Fruit fly (Drosophila melanogaster) whole organism, embryonic: ENCODE results near the gene CG33203.
A peak's percentile ranks its signal among the peaks of the same experiment; 100 is the strongest.

Source experiments
- Adf1 ChIP-seq: fragments of 200-800 bp; sonication (Bioruptor generic); IDR thresholded peaks from 2 replicates; pipeline ENCODE4 v1.3.6; 2022; ENCODE audit warnings: missing biosample characterization, missing genetic modification characterization
- Blimp-1 ChIP-seq: fragments of 200-800 bp; sonication (Bioruptor generic); optimal IDR thresholded peaks from 3 replicates; lab custom pipeline; 2018; ENCODE audit warnings: missing biosample characterization, missing genetic modification characterization, mild to moderate bottlenecking, moderate library complexity, missing genetic modification reagents
- CG10979 ChIP-seq: fragments of 200-800 bp; sonication (Bioruptor generic); optimal IDR thresholded peaks from 2 replicates; lab custom pipeline; 2018; ENCODE audit warnings: missing biosample characterization, mild to moderate bottlenecking, missing genetic modification characterization, moderate library complexity
- CG13296 ChIP-seq: fragments of 200-800 bp; sonication (Bioruptor generic); optimal IDR thresholded peaks from 3 replicates; lab custom pipeline; 2018; ENCODE audit warnings: missing biosample characterization, mild to moderate bottlenecking, missing genetic modification characterization
- CG13424 ChIP-seq: fragments of 200-800 bp; sonication (Bioruptor generic); optimal IDR thresholded peaks from 2 replicates; lab custom pipeline; 2019; ENCODE audit warnings: missing biosample characterization, mild to moderate bottlenecking, missing genetic modification characterization, moderate library complexity
- CG16813 ChIP-seq: fragments of 200-800 bp; sonication (Bioruptor generic); IDR thresholded peaks from 3 replicates; pipeline ENCODE4 v1.3.6; 2022; ENCODE audit warnings: missing biosample characterization, missing genetic modification characterization; ENCODE audit not compliant: partially characterized antibody
- CG17361 ChIP-seq: fragments of 200-800 bp; sonication (Bioruptor generic); IDR thresholded peaks from 3 replicates; pipeline ENCODE4 v1.3.6; 2022; ENCODE audit warnings: missing biosample characterization, missing genetic modification characterization
- CG17802 ChIP-seq: fragments of 200-800 bp; sonication (Bioruptor generic); optimal IDR thresholded peaks from 2 replicates; lab custom pipeline; 2018; ENCODE audit warnings: missing biosample characterization, mild to moderate bottlenecking, missing genetic modification characterization, moderate library complexity
- CG17912 ChIP-seq: fragments of 200-800 bp; sonication (Bioruptor generic); optimal IDR thresholded peaks from 2 replicates; lab custom pipeline; 2018; ENCODE audit warnings: missing biosample characterization, mild to moderate bottlenecking, missing genetic modification characterization
- CG18764 ChIP-seq: fragments of 200-800 bp; sonication (Bioruptor generic); optimal IDR thresholded peaks from 3 replicates; lab custom pipeline; 2016; ENCODE audit warnings: missing biosample characterization, missing genetic modification characterization
- CG2678 ChIP-seq: fragments of 200-800 bp; sonication (Bioruptor generic); optimal IDR thresholded peaks from 3 replicates; lab custom pipeline; 2019; ENCODE audit warnings: missing biosample characterization, mild to moderate bottlenecking, missing genetic modification characterization, moderate library complexity
- CG31365 ChIP-seq: fragments of 200-800 bp; sonication (Bioruptor generic); optimal IDR thresholded peaks from 2 replicates; lab custom pipeline; 2018; ENCODE audit warnings: missing biosample characterization, mild to moderate bottlenecking, missing genetic modification characterization
- CG34376 ChIP-seq: fragments of 200-800 bp; sonication (Bioruptor generic); optimal IDR thresholded peaks from 2 replicates; lab custom pipeline; 2018; ENCODE audit warnings: missing biosample characterization, mild to moderate bottlenecking, missing genetic modification characterization
- CG6765 ChIP-seq: fragments of 200-800 bp; sonication (Bioruptor generic); optimal IDR thresholded peaks from 3 replicates; lab custom pipeline; 2017; ENCODE audit warnings: missing biosample characterization, mild to moderate bottlenecking, missing genetic modification characterization
- CG6813 ChIP-seq: fragments of 200-800 bp; sonication (Bioruptor generic); optimal IDR thresholded peaks from 2 replicates; lab custom pipeline; 2017; ENCODE audit warnings: missing biosample characterization, missing genetic modification characterization, mild to moderate bottlenecking, moderate library complexity, missing genetic modification reagents
- CG7372 ChIP-seq: fragments of 200-800 bp; sonication (Bioruptor generic); IDR thresholded peaks from 2 replicates; pipeline ENCODE4 v1.3.6; 2022; ENCODE audit warnings: missing biosample characterization, missing genetic modification characterization
- CG7987 ChIP-seq: fragments of 200-800 bp; sonication (Bioruptor generic); optimal IDR thresholded peaks from 2 replicates; lab custom pipeline; 2018; ENCODE audit warnings: missing biosample characterization, mild to moderate bottlenecking, missing genetic modification characterization, moderate library complexity
- CG8359 ChIP-seq: fragments of 200-800 bp; sonication (Bioruptor generic); optimal IDR thresholded peaks from 2 replicates; lab custom pipeline; 2017; ENCODE audit warnings: missing biosample characterization, mild to moderate bottlenecking, missing genetic modification characterization, borderline replicate concordance
- CG8924 ChIP-seq: fragments of 200-800 bp; optimal IDR thresholded peaks from 3 replicates; lab custom pipeline; 2019; ENCODE audit warnings: missing biosample characterization, mild to moderate bottlenecking, missing genetic modification characterization, moderate library complexity
- CG9437 ChIP-seq: fragments of 200-800 bp; sonication (Bioruptor generic); optimal IDR thresholded peaks from 2 replicates; lab custom pipeline; 2018; ENCODE audit warnings: missing biosample characterization, mild to moderate bottlenecking, missing genetic modification characterization
- CG9609 ChIP-seq: fragments of 200-800 bp; sonication (Bioruptor generic); optimal IDR thresholded peaks from 3 replicates; lab custom pipeline; 2016; ENCODE audit warnings: missing biosample characterization, missing genetic modification characterization
- CG9817 ChIP-seq: fragments of 200-800 bp; sonication (Bioruptor generic); optimal IDR thresholded peaks from 2 replicates; lab custom pipeline; 2018; ENCODE audit warnings: missing biosample characterization, mild to moderate bottlenecking, missing genetic modification characterization, moderate library complexity
- Chrac-16 ChIP-seq: fragments of 200-800 bp; sonication (Bioruptor generic); optimal IDR thresholded peaks from 3 replicates; lab custom pipeline; 2016; ENCODE audit warnings: missing biosample characterization, missing genetic modification characterization
- Dref ChIP-seq: fragments of 200-800 bp; sonication (Bioruptor generic); IDR thresholded peaks from 2 replicates; pipeline ENCODE4 v1.3.6; 2022; ENCODE audit warnings: missing biosample characterization, missing genetic modification characterization
- Gug ChIP-seq: fragments of 200-800 bp; sonication (Bioruptor generic); IDR thresholded peaks from 4 replicates; pipeline ENCODE4 v1.3.6; 2022; ENCODE audit warnings: missing biosample characterization, missing genetic modification characterization
- Hr78 ChIP-seq, 2 experiments: fragments of 200-800 bp in 1 of 2; fragments of >200 bp in 1 of 2; sonication (Bioruptor generic) in 1 of 2; optimal IDR thresholded peaks; 2 replicates each; lab custom pipeline; 2017 to 2019; ENCODE audit warnings: missing biosample characterization in 2 of 2, missing genetic modification characterization in 2 of 2, mild to moderate bottlenecking in 1 of 2, moderate library complexity in 1 of 2
- Max ChIP-seq: fragments of 200-800 bp; sonication (Bioruptor generic); optimal IDR thresholded peaks from 2 replicates; lab custom pipeline; 2016; ENCODE audit warnings: missing biosample characterization, mild to moderate bottlenecking, missing genetic modification characterization
- NfI ChIP-seq: fragments of 200-800 bp; sonication (Bioruptor generic); optimal IDR thresholded peaks from 3 replicates; lab custom pipeline; 2018; ENCODE audit warnings: missing biosample characterization, mild to moderate bottlenecking, missing genetic modification characterization, moderate library complexity
- Oli ChIP-seq: fragments of 200-800 bp; sonication (Bioruptor generic); optimal IDR thresholded peaks from 2 replicates; lab custom pipeline; 2018; ENCODE audit warnings: missing biosample characterization, mild to moderate bottlenecking, missing genetic modification characterization, moderate library complexity
- Sox102F ChIP-seq: fragments of 200-800 bp; sonication (Bioruptor generic); optimal IDR thresholded peaks from 2 replicates; lab custom pipeline; 2018; ENCODE audit warnings: missing biosample characterization, mild to moderate bottlenecking, missing genetic modification characterization, moderate library complexity
- Tbp ChIP-seq: fragments of >200 bp; optimal IDR thresholded peaks from 2 replicates; lab custom pipeline; 2018; ENCODE audit warnings: missing biosample characterization, missing genetic modification characterization
- Vsx1 ChIP-seq: fragments of 200-800 bp; sonication (Bioruptor generic); optimal IDR thresholded peaks from 2 replicates; lab custom pipeline; 2017; ENCODE audit warnings: missing biosample characterization, mild to moderate bottlenecking, missing genetic modification characterization, missing genetic modification reagents
- ac ChIP-seq: fragments of 200-800 bp; sonication (Bioruptor generic); optimal IDR thresholded peaks from 3 replicates; lab custom pipeline; 2017; ENCODE audit warnings: missing biosample characterization, mild to moderate bottlenecking, missing genetic modification characterization
- ase ChIP-seq: fragments of 200-800 bp; sonication (Bioruptor generic); IDR thresholded peaks from 3 replicates; pipeline ENCODE4 v1.3.6; 2022; ENCODE audit warnings: missing biosample characterization, missing genetic modification characterization
- crp ChIP-seq, 2 experiments: fragments of 200-800 bp; sonication (Bioruptor generic); optimal IDR thresholded peaks; 2 replicates in 1 of 2; 3 replicates in 1 of 2; lab custom pipeline; 2017; ENCODE audit warnings: missing biosample characterization in 2 of 2, missing genetic modification characterization in 2 of 2, mild to moderate bottlenecking in 1 of 2, moderate library complexity in 1 of 2
- da ChIP-seq: fragments of 200-800 bp; sonication (Bioruptor generic); optimal IDR thresholded peaks from 2 replicates; lab custom pipeline; 2016; ENCODE audit warnings: missing biosample characterization, missing genetic modification characterization
- dimm ChIP-seq: fragments of 200-800 bp; sonication (Bioruptor generic); IDR thresholded peaks from 2 replicates; pipeline ENCODE4 v1.3.6; 2022; ENCODE audit warnings: missing biosample characterization, missing genetic modification characterization
- eyg ChIP-seq: fragments of 200-800 bp; sonication (Bioruptor generic); optimal IDR thresholded peaks from 3 replicates; lab custom pipeline; 2016; ENCODE audit warnings: missing biosample characterization, missing genetic modification characterization
- fu2 ChIP-seq: fragments of 200-800 bp; sonication (Bioruptor generic); optimal IDR thresholded peaks from 2 replicates; lab custom pipeline; 2016; ENCODE audit warnings: missing biosample characterization, missing genetic modification characterization
- gcm ChIP-seq: fragments of 200-800 bp; sonication (Bioruptor generic); optimal IDR thresholded peaks from 2 replicates; lab custom pipeline; 2019; ENCODE audit warnings: missing biosample characterization, mild to moderate bottlenecking, missing genetic modification characterization, moderate library complexity
- gro ChIP-seq: fragments of 200-800 bp; sonication (Bioruptor generic); optimal IDR thresholded peaks from 2 replicates; lab custom pipeline; 2016; ENCODE audit warnings: missing biosample characterization, missing genetic modification characterization
- p53 ChIP-seq: fragments of 200-800 bp; sonication (Bioruptor generic); optimal IDR thresholded peaks from 2 replicates; lab custom pipeline; 2016; ENCODE audit warnings: missing biosample characterization, missing genetic modification characterization
- row ChIP-seq: fragments of 200-800 bp; sonication (Bioruptor generic); IDR thresholded peaks from 3 replicates; pipeline ENCODE4 v1.3.6; 2022; ENCODE audit warnings: missing biosample characterization, missing genetic modification characterization
- shn ChIP-seq: fragments of 200-800 bp; sonication (Bioruptor generic); optimal IDR thresholded peaks from 3 replicates; lab custom pipeline; 2016; ENCODE audit warnings: missing biosample characterization, missing genetic modification characterization
- toy ChIP-seq: fragments of 200-800 bp; sonication (Bioruptor generic); IDR thresholded peaks from 2 replicates; pipeline ENCODE4 v1.3.6; 2022; ENCODE audit warnings: missing biosample characterization, missing genetic modification characterization
- trh ChIP-seq: fragments of 200-800 bp; sonication (Bioruptor generic); optimal IDR thresholded peaks from 2 replicates; lab custom pipeline; 2016; ENCODE audit warnings: missing biosample characterization, missing genetic modification characterization
- vnd ChIP-seq: fragments of 200-800 bp; sonication (Bioruptor generic); IDR thresholded peaks from 3 replicates; pipeline ENCODE4 v1.3.6; 2022; ENCODE audit warnings: missing biosample characterization, missing genetic modification characterization; ENCODE audit not compliant: partially characterized antibody
- vvl ChIP-seq: fragments of 200-800 bp; sonication (Bioruptor generic); IDR thresholded peaks from 2 replicates; pipeline ENCODE4 v1.3.6; 2022; ENCODE audit warnings: missing biosample characterization, missing genetic modification characterization
- wek ChIP-seq: fragments of 200-800 bp; sonication (Bioruptor generic); optimal IDR thresholded peaks from 3 replicates; lab custom pipeline; 2018; ENCODE audit warnings: missing biosample characterization, mild to moderate bottlenecking, missing genetic modification characterization, moderate library complexity
- zf30C ChIP-seq: fragments of 200-800 bp; sonication (Bioruptor generic); optimal IDR thresholded peaks from 3 replicates; lab custom pipeline; 2018; ENCODE audit warnings: missing biosample characterization, mild to moderate bottlenecking, missing genetic modification characterization

CG33203 gene

DNA sequence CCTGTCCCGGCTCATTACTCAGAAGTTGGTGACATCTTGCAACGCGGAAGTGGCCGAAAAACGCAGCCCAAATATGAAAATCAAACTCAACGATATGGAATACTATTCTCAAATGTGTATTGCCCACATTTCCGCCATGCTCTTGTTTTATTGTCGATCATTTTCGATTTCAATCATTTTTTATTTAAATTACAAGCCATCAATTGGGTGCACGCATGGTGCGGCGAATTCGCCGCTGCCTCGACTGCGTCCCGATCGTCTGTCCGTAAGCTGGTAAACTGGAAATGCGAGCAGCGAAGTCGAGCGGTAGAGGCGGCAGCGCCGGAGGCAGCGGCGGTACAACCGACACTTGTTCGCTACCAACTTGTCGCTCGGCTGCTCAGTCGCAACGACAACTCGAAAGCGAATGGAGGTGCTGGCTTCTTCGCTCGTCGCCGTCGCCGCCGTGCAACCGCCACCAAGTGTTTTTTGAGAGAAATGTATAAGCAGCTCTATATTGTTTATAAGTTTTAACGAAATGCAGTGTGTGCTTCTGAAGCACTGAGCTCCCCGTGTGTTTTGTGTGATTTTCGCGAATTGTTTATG is 4.1 kb upstream of the CG33203 start (continued):
- TF ChIP-seq gro (GFP tag; lab: Kevin White, UChicago) (no peak), trh (no peak), Vsx1 (GFP tag; lab: Kevin White, UChicago) (no peak), crp (GFP tag; optimal IDR thresholded peaks at IDR 0.05; lab: Kevin White, UChicago) (no peak), CG31365 (tag; lab: Kevin White, UChicago) (no peak), Chrac-16 (GFP tag; lab: Kevin White, UChicago) (no peak), CG13296 (GFP tag; lab: Kevin White, UChicago) (no peak), zf30C (GFP tag; lab: Kevin White, UChicago) (no peak), da (GFP tag; lab: Kevin White, UChicago) (no peak), CG6765 (GFP tag; lab: Kevin White, UChicago) (no peak), CG17912 (GFP tag; lab: Kevin White, UChicago) (no peak), CG34376 (GFP tag; lab: Kevin White, UChicago) (no peak), CG8359 (no peak), Adf1 (GFP tag; lab: Robert Waterston, UW) (peak; percentile 92), ase (GFP tag; lab: Robert Waterston, UW) (no peak), Tbp (GFP tag; lab: Kevin White, UChicago) (no peak), Gug (GFP tag; lab: Robert Waterston, UW) (no peak), CG6813 (GFP tag; lab: Kevin White, UChicago) (no peak), p53 (GFP tag; lab: Kevin White, UChicago) (no peak), row (GFP tag; lab: Robert Waterston, UW) (no peak), Dref (no peak), dimm (GFP tag; lab: Robert Waterston, UW) (no peak), Hr78 (GFP tag; optimal IDR thresholded peaks at IDR 0.05; lab: Kevin White, UChicago) (no peak), eyg (GFP tag; lab: Kevin White, UChicago) (no peak), CG10979 (no peak), CG7987 (GFP tag; lab: Kevin White, UChicago) (no peak), gcm (GFP tag; lab: Kevin White, UChicago) (no peak), Blimp-1 (no peak), fu2 (GFP tag; lab: Kevin White, UChicago) (no peak), CG8924 (tag; lab: Kevin White, UChicago) (peak; percentile 8), CG2678 (tag; lab: Kevin White, UChicago) (no peak), CG7372 (GFP tag; lab: Robert Waterston, UW) (no peak), shn (GFP tag; lab: Kevin White, UChicago) (no peak), vnd (no peak), Sox102F (GFP tag; lab: Kevin White, UChicago) (no peak), CG13424 (tag; lab: Kevin White, UChicago) (no peak), CG17361 (no peak), NfI (GFP tag; lab: Kevin White, UChicago) (no peak), vvl (GFP tag; lab: Robert Waterston, UW) (peak; percentile 35; the same call in 1 of the 2 replicates), ac (GFP tag; lab: Kevin White, UChicago) (no peak), CG9817 (no peak), CG9609 (GFP tag; lab: Kevin White, UChicago) (no peak), Oli (tag; lab: Kevin White, UChicago) (no peak), toy (GFP tag; lab: Robert Waterston, UW) (no peak), CG16813 (no peak), CG9437 (no peak), wek (GFP tag; lab: Kevin White, UChicago) (no peak), Max (no peak), CG17802 (tag; lab: Kevin White, UChicago) (no peak), CG18764 (GFP tag; lab: Kevin White, UChicago) (no peak)
